Fruit fly (Drosophila melanogaster): ENCODE measurements around the gene Ror.

Gene Ror

DNA sequence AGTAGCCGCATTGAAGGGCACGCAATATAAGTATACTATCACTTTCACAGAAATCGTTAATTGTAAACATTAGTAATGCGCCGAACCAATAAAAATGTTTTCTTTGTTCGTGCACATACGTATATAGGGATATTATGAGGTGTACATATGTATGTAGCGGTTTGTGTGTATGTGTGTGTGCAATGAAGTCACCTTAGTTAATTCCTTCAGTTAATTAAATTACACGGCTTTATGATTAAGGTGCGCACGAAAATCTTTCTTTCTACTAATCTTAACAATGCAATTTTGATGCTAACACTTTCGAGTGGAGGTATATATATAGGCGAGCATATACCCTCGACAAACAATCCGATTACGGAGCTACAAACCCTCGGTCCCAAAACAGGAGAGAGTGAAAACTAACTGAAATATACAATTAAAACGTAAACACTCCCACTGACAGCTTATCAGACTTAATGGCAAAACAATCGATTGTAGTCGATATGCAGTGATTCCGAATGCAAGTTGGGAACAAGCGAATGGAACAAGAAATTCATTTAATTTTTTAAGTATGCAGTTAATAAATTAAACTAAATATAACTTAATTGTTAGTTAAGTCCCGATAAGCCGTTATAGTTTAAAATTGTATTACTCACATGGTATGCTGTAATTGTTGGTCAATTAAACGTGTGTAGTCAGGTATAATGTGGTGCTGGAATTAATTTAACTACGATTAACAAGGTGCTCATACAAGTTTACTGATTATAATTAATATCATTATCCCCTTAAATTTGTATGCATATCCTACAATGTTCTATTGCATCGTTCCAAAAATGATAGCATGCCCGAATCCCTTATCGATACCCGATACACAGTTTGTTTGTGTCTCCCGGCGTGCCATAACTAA is 30.9 kb upstream of the Ror start, which contains the start of the genes Npc1a and Prosalpha6 (continued):
- TF ChIP-seq CG8119 (GFP tag; IDR thresholded peaks at IDR 0.05) (no peak), CG31627 (GFP tag; optimal IDR thresholded peaks at IDR 0.05) (peak; percentile 19), pdm3 (GFP tag; optimal IDR thresholded peaks at IDR 0.05) (no peak), fd59A (GFP tag; optimal IDR thresholded peaks at IDR 0.05) (no peak), Smox (GFP tag; optimal IDR thresholded peaks at IDR 0.05) (no peak), CG10669 (GFP tag; optimal IDR thresholded peaks at IDR 0.05) (no peak), CG6854 (GFP tag; optimal IDR thresholded peaks at IDR 0.05) (no peak), CG6276 (GFP tag; optimal IDR thresholded peaks at IDR 0.05) (no peak), CG3032 (tag; optimal IDR thresholded peaks at IDR 0.05) (peak; percentile 18), esn (GFP tag; optimal IDR thresholded peaks at IDR 0.05) (peak; percentile 35), CG16779 (tag; optimal IDR thresholded peaks at IDR 0.05) (no peak), Eip93F (GFP tag; optimal IDR thresholded peaks at IDR 0.05) (peak; percentile 12), CG32006 (GFP tag; optimal IDR thresholded peaks at IDR 0.05) (no peak), CG15336 (GFP tag; IDR thresholded peaks at IDR 0.05) (no peak), ss (GFP tag; optimal IDR thresholded peaks at IDR 0.05) (no peak), net (GFP tag; optimal IDR thresholded peaks at IDR 0.05) (no peak), Sox102F (GFP tag; optimal IDR thresholded peaks at IDR 0.05) (no peak), Sox15 (GFP tag; optimal IDR thresholded peaks at IDR 0.05) (no peak), OdsH (GFP tag; optimal IDR thresholded peaks at IDR 0.05) (no peak), cyc (GFP tag; optimal IDR thresholded peaks at IDR 0.05) (peak; percentile 32), CG11762 (GFP tag; optimal IDR thresholded peaks at IDR 0.05; ENCODE audit: insufficient read depth) (no peak), Ets21C (GFP tag; optimal IDR thresholded peaks at IDR 0.05) (no peak), spab (GFP tag; optimal IDR thresholded peaks at IDR 0.05) (no peak), svp (GFP tag) (no peak), achi (GFP tag; optimal IDR thresholded peaks at IDR 0.05) (peak; percentile 76), Eip78C (GFP tag) (peak; percentile 76)

DNA sequence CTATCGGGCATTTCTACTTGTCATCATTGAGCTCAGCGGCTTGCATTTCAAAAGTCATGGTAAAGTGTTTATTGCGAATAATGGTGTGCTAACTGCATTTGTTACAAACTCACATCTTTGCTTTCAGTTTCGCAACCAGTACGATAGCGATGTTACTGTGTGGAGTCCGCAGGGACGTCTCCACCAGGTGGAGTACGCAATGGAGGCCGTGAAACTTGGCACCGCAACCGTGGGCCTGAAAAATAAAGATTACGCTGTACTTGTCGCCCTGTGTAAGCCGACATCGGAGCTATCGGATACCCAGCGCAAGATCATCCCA is 30.3 kb upstream of the Ror start:
- no peak for TF ChIP-seq Ets96B (tag; optimal IDR thresholded peaks at IDR 0.05)
- TF ChIP-seq Smox (GFP tag; optimal IDR thresholded peaks at IDR 0.05), result no peak
- no peak for TF ChIP-seq Met (GFP tag; optimal IDR thresholded peaks at IDR 0.05)
- no peak for TF ChIP-seq fd85E (GFP tag; optimal IDR thresholded peaks at IDR 0.05)
- TF ChIP-seq fd59A (GFP tag; optimal IDR thresholded peaks at IDR 0.05), result no peak
- TF ChIP-seq Hr4 (GFP tag; optimal IDR thresholded peaks at IDR 0.05), result no peak
- TF ChIP-seq Eip93F (GFP tag; optimal IDR thresholded peaks at IDR 0.05), result no peak
- TF ChIP-seq CG31627 (GFP tag; optimal IDR thresholded peaks at IDR 0.05), result no peak
- no peak for TF ChIP-seq fkh (GFP tag; optimal IDR thresholded peaks at IDR 0.05)
- no peak for TF ChIP-seq CG15336 (GFP tag; IDR thresholded peaks at IDR 0.05)
- no peak for TF ChIP-seq CG34406 (GFP tag; optimal IDR thresholded peaks at IDR 0.05)
- TF ChIP-seq CG10631 (GFP tag; optimal IDR thresholded peaks at IDR 0.05), result no peak
- no peak for TF ChIP-seq topi (GFP tag; optimal IDR thresholded peaks at IDR 0.05)
- no peak for TF ChIP-seq CG8632 (GFP tag; optimal IDR thresholded peaks at IDR 0.05)
- no peak for TF ChIP-seq Sox15 (GFP tag; optimal IDR thresholded peaks at IDR 0.05)
- no peak for TF ChIP-seq CG4318 (GFP tag; optimal IDR thresholded peaks at IDR 0.05)
- TF ChIP-seq achi (GFP tag; optimal IDR thresholded peaks at IDR 0.05), result no peak
- TF ChIP-seq CG32006 (GFP tag; optimal IDR thresholded peaks at IDR 0.05), result no peak
- no peak for TF ChIP-seq Sox14 (GFP tag; optimal IDR thresholded peaks at IDR 0.05)

Measured in whole organism, prepupa.